Fruit fly (Drosophila melanogaster) whole organism, embryonic: Measurements from ENCODE around the gene Ca-Ma2d.

ENCODE experiments used
- ATbp ChIP-seq: fragments of 200-800 bp; sonication (Bioruptor generic); optimal IDR thresholded peaks from 2 replicates; lab custom pipeline; 2017; ENCODE audit warnings: missing biosample characterization, mild to moderate bottlenecking, missing genetic modification characterization, missing genetic modification reagents
- Abd-B ChIP-seq: fragments of 200-800 bp; sonication (Bioruptor generic); optimal IDR thresholded peaks from 2 replicates; lab custom pipeline; 2018; ENCODE audit warnings: missing biosample characterization, mild to moderate bottlenecking, missing genetic modification characterization, moderate library complexity
- Adf1 ChIP-seq: fragments of 200-800 bp; sonication (Bioruptor generic); IDR thresholded peaks from 2 replicates; pipeline ENCODE4 v1.3.6; 2022; ENCODE audit warnings: missing biosample characterization, missing genetic modification characterization
- B-H2 ChIP-seq: fragments of 200-800 bp; sonication (Bioruptor generic); optimal IDR thresholded peaks from 2 replicates; lab custom pipeline; 2018; ENCODE audit warnings: missing biosample characterization, mild to moderate bottlenecking, missing genetic modification characterization
- BEAF-32 ChIP-seq: fragments of 200-800 bp; sonication (Bioruptor generic); optimal IDR thresholded peaks from 3 replicates; lab custom pipeline; 2017; ENCODE audit warnings: missing biosample characterization, missing genetic modification characterization, mild to moderate bottlenecking, moderate library complexity, missing genetic modification reagents
- CG10267 ChIP-seq: fragments of 200-800 bp; sonication (Bioruptor generic); optimal IDR thresholded peaks from 2 replicates; lab custom pipeline; 2018; ENCODE audit warnings: missing biosample characterization, mild to moderate bottlenecking, missing genetic modification characterization, moderate library complexity
- CG10431 ChIP-seq: fragments of 200-800 bp; sonication (Bioruptor generic); optimal IDR thresholded peaks from 3 replicates; lab custom pipeline; 2018; ENCODE audit warnings: missing biosample characterization, mild to moderate bottlenecking, missing genetic modification characterization
- CG10959 ChIP-seq: fragments of 200-800 bp; sonication (Bioruptor generic); IDR thresholded peaks from 2 replicates; pipeline ENCODE4 v1.3.6; 2022; ENCODE audit warnings: missing biosample characterization, missing genetic modification characterization
- CG11696 ChIP-seq: fragments of 200-800 bp; sonication (Bioruptor generic); IDR thresholded peaks from 2 replicates; pipeline ENCODE4 v1.3.6; 2022; ENCODE audit warnings: missing biosample characterization, missing genetic modification characterization
- CG11723 ChIP-seq: fragments of 200-800 bp; sonication (Bioruptor generic); optimal IDR thresholded peaks from 2 replicates; lab custom pipeline; 2017; ENCODE audit warnings: missing biosample characterization, mild to moderate bottlenecking, missing genetic modification characterization
- CG12104 ChIP-seq: fragments of 200-800 bp; sonication (Bioruptor generic); optimal IDR thresholded peaks from 3 replicates; lab custom pipeline; 2016; ENCODE audit warnings: missing biosample characterization, missing genetic modification characterization
- CG13624 ChIP-seq: fragments of 200-800 bp; sonication (Bioruptor generic); optimal IDR thresholded peaks from 2 replicates; lab custom pipeline; 2016; ENCODE audit warnings: missing biosample characterization, missing genetic modification characterization
- CG13775 ChIP-seq: fragments of 200-800 bp; sonication (Bioruptor generic); optimal IDR thresholded peaks from 3 replicates; lab custom pipeline; 2017; ENCODE audit warnings: missing biosample characterization, mild to moderate bottlenecking, missing genetic modification characterization
- CG15601 ChIP-seq: fragments of 200-800 bp; sonication (Bioruptor generic); optimal IDR thresholded peaks from 3 replicates; lab custom pipeline; 2019; ENCODE audit warnings: missing biosample characterization, mild to moderate bottlenecking, missing genetic modification characterization, moderate library complexity
- CG1603 ChIP-seq: fragments of 200-800 bp; sonication (Bioruptor generic); optimal IDR thresholded peaks from 2 replicates; lab custom pipeline; 2019; ENCODE audit warnings: missing biosample characterization, mild to moderate bottlenecking, missing genetic modification characterization, moderate library complexity
- CG17361 ChIP-seq: fragments of 200-800 bp; sonication (Bioruptor generic); IDR thresholded peaks from 3 replicates; pipeline ENCODE4 v1.3.6; 2022; ENCODE audit warnings: missing biosample characterization, missing genetic modification characterization
- CG1832 ChIP-seq: fragments of 200-800 bp; sonication (Bioruptor generic); optimal IDR thresholded peaks from 2 replicates; lab custom pipeline; 2017; ENCODE audit warnings: missing biosample characterization, mild to moderate bottlenecking, missing genetic modification characterization, inconsistent platforms
- CG18619 ChIP-seq: fragments of 200-800 bp; sonication (Bioruptor generic); optimal IDR thresholded peaks from 3 replicates; lab custom pipeline; 2017; ENCODE audit warnings: missing biosample characterization, mild to moderate bottlenecking, missing genetic modification characterization
- CG31388 ChIP-seq: fragments of 200-800 bp; sonication (Bioruptor generic); optimal IDR thresholded peaks from 2 replicates; lab custom pipeline; 2016; ENCODE audit warnings: missing biosample characterization, missing genetic modification characterization
- CG3281 ChIP-seq: fragments of 200-800 bp; sonication (Bioruptor generic); optimal IDR thresholded peaks from 3 replicates; lab custom pipeline; 2017; ENCODE audit warnings: missing biosample characterization, mild to moderate bottlenecking, missing genetic modification characterization
- CG3847 ChIP-seq: fragments of 200-800 bp; sonication (Bioruptor generic); IDR thresholded peaks from 2 replicates; pipeline ENCODE4 v1.3.6; 2022; ENCODE audit warnings: missing biosample characterization, missing genetic modification characterization
- CG4328 ChIP-seq: fragments of 200-800 bp; sonication (Bioruptor generic); optimal IDR thresholded peaks from 3 replicates; lab custom pipeline; 2017; ENCODE audit warnings: missing biosample characterization, missing genetic modification reagents, missing genetic modification characterization
- CG6654 ChIP-seq: fragments of 200-800 bp; sonication (Bioruptor generic); optimal IDR thresholded peaks from 2 replicates; lab custom pipeline; 2017; ENCODE audit warnings: missing biosample characterization, mild to moderate bottlenecking, missing genetic modification characterization
- CG6854 ChIP-seq: fragments of 200-800 bp; sonication (Bioruptor generic); optimal IDR thresholded peaks from 3 replicates; lab custom pipeline; 2017; ENCODE audit warnings: missing biosample characterization, mild to moderate bottlenecking, missing genetic modification characterization
- CG7745 ChIP-seq: fragments of 200-800 bp; sonication (Bioruptor generic); optimal IDR thresholded peaks from 2 replicates; lab custom pipeline; 2018; ENCODE audit warnings: missing biosample characterization, mild to moderate bottlenecking, missing genetic modification characterization, moderate library complexity
- CHES-1-like ChIP-seq: fragments of 200-800 bp; sonication (Bioruptor generic); optimal IDR thresholded peaks from 2 replicates; lab custom pipeline; 2016; ENCODE audit warnings: missing biosample characterization, missing genetic modification characterization
- CTCF ChIP-seq: fragments of 200-800 bp; sonication (Bioruptor generic); optimal IDR thresholded peaks from 2 replicates; lab custom pipeline; 2017; ENCODE audit warnings: missing biosample characterization, mild to moderate bottlenecking, missing genetic modification characterization, moderate library complexity
- Fer1 ChIP-seq: fragments of 200-800 bp; sonication (Bioruptor generic); optimal IDR thresholded peaks from 2 replicates; lab custom pipeline; 2017; ENCODE audit warnings: missing biosample characterization, mild to moderate bottlenecking, missing genetic modification characterization
- Fer3 ChIP-seq: fragments of 200-800 bp; sonication (Bioruptor generic); optimal IDR thresholded peaks from 2 replicates; lab custom pipeline; 2018; ENCODE audit warnings: missing biosample characterization, mild to moderate bottlenecking, missing genetic modification characterization, moderate library complexity
- Gsc ChIP-seq: fragments of 200-800 bp; sonication (Bioruptor generic); IDR thresholded peaks from 2 replicates; pipeline ENCODE4 v1.3.6; 2022; ENCODE audit warnings: missing biosample characterization, missing genetic modification characterization
- HHEX ChIP-seq: fragments of 200-800 bp; sonication (Bioruptor generic); optimal IDR thresholded peaks from 3 replicates; lab custom pipeline; 2017; ENCODE audit warnings: missing biosample characterization, mild to moderate bottlenecking, missing genetic modification characterization, missing genetic modification reagents
- Nf-YC ChIP-seq: fragments of 200-800 bp; optimal IDR thresholded peaks from 3 replicates; lab custom pipeline; 2019; ENCODE audit warnings: missing biosample characterization, mild to moderate bottlenecking, missing genetic modification characterization, moderate library complexity
- NfI ChIP-seq: fragments of 200-800 bp; sonication (Bioruptor generic); optimal IDR thresholded peaks from 3 replicates; lab custom pipeline; 2018; ENCODE audit warnings: missing biosample characterization, mild to moderate bottlenecking, missing genetic modification characterization, moderate library complexity
- Sry-β ChIP-seq: fragments of 200-800 bp; sonication (Bioruptor generic); optimal IDR thresholded peaks from 2 replicates; lab custom pipeline; 2018; ENCODE audit warnings: missing biosample characterization, mild to moderate bottlenecking, missing genetic modification characterization, moderate library complexity
- Ssrp ChIP-seq: fragments of 200-800 bp; sonication (Bioruptor generic); optimal IDR thresholded peaks from 2 replicates; lab custom pipeline; 2018; ENCODE audit warnings: missing biosample characterization, mild to moderate bottlenecking, missing genetic modification characterization, moderate library complexity
- Tbp ChIP-seq: fragments of >200 bp; optimal IDR thresholded peaks from 2 replicates; lab custom pipeline; 2018; ENCODE audit warnings: missing biosample characterization, missing genetic modification characterization
- ac ChIP-seq: fragments of 200-800 bp; sonication (Bioruptor generic); optimal IDR thresholded peaks from 3 replicates; lab custom pipeline; 2017; ENCODE audit warnings: missing biosample characterization, mild to moderate bottlenecking, missing genetic modification characterization
- amos ChIP-seq: fragments of 200-800 bp; sonication (Bioruptor generic); IDR thresholded peaks from 2 replicates; pipeline ENCODE4 v1.3.6; 2022; ENCODE audit warnings: missing biosample characterization, missing genetic modification characterization; ENCODE audit not compliant: partially characterized antibody
- bigmax ChIP-seq: fragments of 200-800 bp; sonication (Bioruptor generic); optimal IDR thresholded peaks from 2 replicates; lab custom pipeline; 2018; ENCODE audit warnings: missing biosample characterization, mild to moderate bottlenecking, missing genetic modification characterization
- cg ChIP-seq: fragments of 200-800 bp; sonication (Bioruptor generic); optimal IDR thresholded peaks from 3 replicates; lab custom pipeline; 2019; ENCODE audit warnings: missing biosample characterization, mild to moderate bottlenecking, missing genetic modification characterization, moderate library complexity
- corto ChIP-seq: fragments of 200-800 bp; sonication (Bioruptor generic); optimal IDR thresholded peaks from 2 replicates; lab custom pipeline; 2016; ENCODE audit warnings: missing biosample characterization, mild to moderate bottlenecking, missing genetic modification characterization, moderate library complexity
- crol ChIP-seq: fragments of 200-800 bp; sonication (Bioruptor generic); IDR thresholded peaks from 2 replicates; pipeline ENCODE4 v1.3.6; 2022; ENCODE audit warnings: missing biosample characterization, missing genetic modification characterization
- ems ChIP-seq: fragments of 200-800 bp; sonication (Bioruptor generic); optimal IDR thresholded peaks from 3 replicates; lab custom pipeline; 2016; ENCODE audit warnings: missing biosample characterization, missing genetic modification characterization
- esg ChIP-seq: fragments of 200-800 bp; sonication (Bioruptor generic); conservative IDR thresholded peaks from 2 replicates; pipeline ENCODE4 v1.3.6; 2022; ENCODE audit warnings: missing biosample characterization, missing genetic modification characterization
- fru ChIP-seq: fragments of >200 bp; optimal IDR thresholded peaks from 2 replicates; lab custom pipeline; 2017
- klu ChIP-seq: fragments of 200-800 bp; sonication (Bioruptor generic); IDR thresholded peaks from 2 replicates; pipeline ENCODE4 v1.3.6; 2022; ENCODE audit warnings: missing biosample characterization, missing genetic modification characterization
- phol ChIP-seq: fragments of 200-800 bp; sonication (Bioruptor generic); optimal IDR thresholded peaks from 3 replicates; lab custom pipeline; 2018; ENCODE audit warnings: missing biosample characterization, mild to moderate bottlenecking, missing genetic modification characterization, moderate library complexity
- so ChIP-seq: fragments of 200-800 bp; sonication (Bioruptor generic); IDR thresholded peaks from 3 replicates; pipeline ENCODE4 v1.3.6; 2022; ENCODE audit warnings: missing biosample characterization, missing genetic modification characterization
- tup ChIP-seq: fragments of 200-800 bp; sonication (Bioruptor generic); optimal IDR thresholded peaks from 2 replicates; lab custom pipeline; 2016; ENCODE audit warnings: missing biosample characterization, mild to moderate bottlenecking, missing genetic modification characterization, moderate library complexity
- vfl ChIP-seq: fragments of 200-800 bp; sonication (Bioruptor generic); optimal IDR thresholded peaks from 2 replicates; lab custom pipeline; 2016; ENCODE audit warnings: missing biosample characterization, missing genetic modification characterization
- zfh2 ChIP-seq: fragments of 200-800 bp; sonication (Bioruptor generic); optimal IDR thresholded peaks from 2 replicates; lab custom pipeline; 2016; ENCODE audit warnings: missing biosample characterization, missing genetic modification characterization

Gene Ca-Ma2d

dm6 chr2L:16279774-16280252, 48.5 kb downstream of the Ca-Ma2d start (continued):
- TF ChIP-seq CG13624 (GFP tag; lab: Kevin White, UChicago) (peak; percentile 67), CG3847 (GFP tag; lab: Robert Waterston, UW) (peak; percentile 46; the same call in 1 of the 2 replicates), Sry-β (peak; percentile 59), klu (no peak; the same call in 1 of the 2 replicates), CG13775 (GFP tag; lab: Kevin White, UChicago) (peak; percentile 85), phol (peak; percentile 96), CG12104 (GFP tag; lab: Kevin White, UChicago) (peak; percentile 86), Fer1 (GFP tag; lab: Kevin White, UChicago) (peak; percentile 85), bigmax (peak; percentile 87), Adf1 (GFP tag; lab: Robert Waterston, UW) (no peak), NfI (GFP tag; lab: Kevin White, UChicago) (peak; percentile 90), CG11723 (peak; percentile 90), zfh2 (GFP tag; lab: Kevin White, UChicago) (peak; percentile 3), CTCF (peak; percentile 63), HHEX (GFP tag; lab: Kevin White, UChicago) (peak; percentile 90), Fer3 (tag; lab: Kevin White, UChicago) (peak; percentile 72), esg (GFP tag; lab: Robert Waterston, UW) (peak; percentile 85), corto (GFP tag; lab: Kevin White, UChicago) (no peak), Abd-B (GFP tag; lab: Kevin White, UChicago) (peak; percentile 92), so (GFP tag; lab: Robert Waterston, UW) (peak; percentile 86; the same call in 2 of the 3 replicates), BEAF-32 (GFP tag; lab: Kevin White, UChicago) (no peak), CG1832 (GFP tag; lab: Kevin White, UChicago) (peak; percentile 68), Gsc (no peak), vfl (GFP tag; lab: Kevin White, UChicago) (peak; percentile 19), Nf-YC (tag; lab: Kevin White, UChicago) (peak; percentile 81), CG17361 (GFP tag; lab: Robert Waterston, UW) (peak; percentile 98), CG6654 (GFP tag; lab: Kevin White, UChicago) (peak; percentile 77), CG10267 (tag; lab: Kevin White, UChicago) (peak; percentile 89), CG1603 (tag; lab: Kevin White, UChicago) (peak; percentile 87), Ssrp (tag; lab: Kevin White, UChicago) (peak; percentile 95), CG10431 (GFP tag; lab: Kevin White, UChicago) (peak; percentile 76), tup (GFP tag; lab: Kevin White, UChicago) (peak; percentile 72), CG15601 (tag; lab: Kevin White, UChicago) (peak; percentile 90), cg (GFP tag; lab: Kevin White, UChicago) (peak; percentile 66), CG4328 (GFP tag; lab: Kevin White, UChicago) (peak; percentile 77), Tbp (GFP tag; lab: Kevin White, UChicago) (no peak), amos (peak; percentile 30; the same call in 1 of the 2 replicates), crol (0 out of 2 replicates have a peak, but pooled peaks have one; percentile 8), CG31388 (GFP tag; lab: Kevin White, UChicago) (peak; percentile 64), ATbp (GFP tag; lab: Kevin White, UChicago) (peak; percentile 94), CHES-1-like (GFP tag; lab: Kevin White, UChicago) (peak; percentile 77), fru (lab: Kevin White, UChicago) (no peak), ems (peak; percentile 88), CG18619 (GFP tag; lab: Kevin White, UChicago) (peak; percentile 90), ac (GFP tag; lab: Kevin White, UChicago) (peak; percentile 83), CG11696 (GFP tag; lab: Robert Waterston, UW) (no peak), CG6854 (GFP tag; lab: Kevin White, UChicago) (peak; percentile 52), CG10959 (GFP tag; lab: Robert Waterston, UW) (peak; percentile 33; the same call in 1 of the 2 replicates), CG3281 (GFP tag; lab: Kevin White, UChicago) (peak; percentile 80), CG7745 (tag; lab: Kevin White, UChicago) (no peak), B-H2 (GFP tag; lab: Kevin White, UChicago) (no peak)
